Worm (Caenorhabditis elegans) whole organism, L2 larva: ENCODE data around the gene trpp-6.

ENCODE experiments used
- C34F6.9 ChIP-seq: fragments of 150-350 bp; optimal IDR thresholded peaks from 2 replicates; lab custom pipeline; 2014; ENCODE audit warnings: missing biosample characterization, missing genetic modification characterization
- F13H6.1 ChIP-seq: sonication (generic microtip); optimal IDR thresholded peaks from 2 replicates; lab custom pipeline; 2016; ENCODE audit warnings: missing genetic modification characterization, missing compliant biosample characterization
- R02D3.7 ChIP-seq: fragments of 150-350 bp; optimal IDR thresholded peaks from 2 replicates; lab custom pipeline; 2014; ENCODE audit warnings: missing biosample characterization, missing genetic modification characterization
- Y55F3AM.14 ChIP-seq: fragments of 200-800 bp; sonication (Bioruptor generic); optimal IDR thresholded peaks from 2 replicates; lab custom pipeline; 2018; ENCODE audit warnings: mild to moderate bottlenecking, missing genetic modification characterization, missing compliant biosample characterization
- blmp-1 ChIP-seq: sonication (generic microtip); optimal IDR thresholded peaks from 2 replicates; lab custom pipeline; 2017; ENCODE audit warnings: missing genetic modification characterization, mild to moderate bottlenecking, missing compliant biosample characterization, antibody characterized with exemption, moderate library complexity; ENCODE audit not compliant: insufficient read depth
- ceh-82 ChIP-seq: fragments of 150-350 bp; optimal IDR thresholded peaks from 2 replicates; lab custom pipeline; 2014; ENCODE audit warnings: missing biosample characterization, missing genetic modification characterization
- crh-2 ChIP-seq: sonication (generic microtip); optimal IDR thresholded peaks from 2 replicates; lab custom pipeline; 2017; ENCODE audit warnings: missing biosample characterization, missing genetic modification characterization
- dmd-4 ChIP-seq: sonication (generic microtip); optimal IDR thresholded peaks from 2 replicates; lab custom pipeline; 2017; ENCODE audit warnings: missing biosample characterization, missing genetic modification characterization
- egl-27 ChIP-seq: sonication (generic microtip); optimal IDR thresholded peaks from 3 replicates; lab custom pipeline; 2017; ENCODE audit warnings: missing biosample characterization, missing genetic modification reagents, missing genetic modification characterization
- elt-3 ChIP-seq: sonication (generic microtip); optimal IDR thresholded peaks from 2 replicates; lab custom pipeline; 2017; ENCODE audit warnings: missing biosample characterization, missing genetic modification characterization
- fos-1 ChIP-seq: fragments of 150-350 bp; optimal IDR thresholded peaks from 2 replicates; lab custom pipeline; 2014; ENCODE audit warnings: missing biosample characterization, missing genetic modification characterization
- gmeb-1 ChIP-seq: fragments of 150-350 bp; optimal IDR thresholded peaks from 2 replicates; lab custom pipeline; 2014; ENCODE audit warnings: missing biosample characterization, missing genetic modification characterization
- lin-11 ChIP-seq: fragments of 150-350 bp; sonication (generic microtip); optimal IDR thresholded peaks from 2 replicates; lab custom pipeline; 2014; ENCODE audit warnings: missing biosample characterization, missing genetic modification characterization, inconsistent platforms, mixed read lengths
- lin-13 ChIP-seq: fragments of 150-350 bp; optimal IDR thresholded peaks from 2 replicates; lab custom pipeline; 2014; ENCODE audit warnings: missing biosample characterization, missing genetic modification reagents, missing genetic modification characterization
- lin-39 ChIP-seq: fragments of 150-350 bp; optimal IDR thresholded peaks from 2 replicates; lab custom pipeline; 2014; ENCODE audit warnings: missing biosample characterization, missing genetic modification reagents, missing genetic modification characterization
- lsy-2 ChIP-seq, 2 experiments: fragments of 150-350 bp in 1 of 2; sonication (generic microtip) in 1 of 2; optimal IDR thresholded peaks; 2 replicates each; lab custom pipeline; 2014 to 2017; ENCODE audit warnings: missing biosample characterization in 2 of 2, missing genetic modification characterization in 2 of 2
- mab-5 ChIP-seq: fragments of 150-350 bp; optimal IDR thresholded peaks from 2 replicates; lab custom pipeline; 2014; ENCODE audit warnings: missing biosample characterization, missing genetic modification characterization
- mbf-1 ChIP-seq: sonication (generic microtip); optimal IDR thresholded peaks from 2 replicates; lab custom pipeline; 2017; ENCODE audit warnings: missing biosample characterization, missing genetic modification characterization
- mdl-1 ChIP-seq, 2 experiments: fragments of 150-350 bp in 1 of 2; sonication (generic microtip) in 1 of 2; optimal IDR thresholded peaks; 2 replicates each; lab custom pipeline; 2017; ENCODE audit warnings: missing biosample characterization in 2 of 2, missing genetic modification characterization in 2 of 2
- nhr-10 ChIP-seq: sonication (generic microtip); optimal IDR thresholded peaks from 2 replicates; lab custom pipeline; 2017; ENCODE audit warnings: missing biosample characterization, missing genetic modification characterization
- nhr-12 ChIP-seq: fragments of 150-350 bp; optimal IDR thresholded peaks from 2 replicates; lab custom pipeline; 2014; ENCODE audit warnings: missing biosample characterization, missing genetic modification characterization
- nhr-129 ChIP-seq: fragments of 150-350 bp; optimal IDR thresholded peaks from 2 replicates; lab custom pipeline; 2014; ENCODE audit warnings: missing biosample characterization, missing genetic modification characterization
- nhr-21 ChIP-seq: fragments of 150-350 bp; optimal IDR thresholded peaks from 2 replicates; lab custom pipeline; 2014; ENCODE audit warnings: missing biosample characterization, missing genetic modification characterization
- nhr-25 ChIP-seq: fragments of 150-350 bp; sonication (generic microtip); optimal IDR thresholded peaks from 3 replicates; lab custom pipeline; 2014; ENCODE audit warnings: missing biosample characterization, missing genetic modification characterization
- nhr-6 ChIP-seq: fragments of 150-350 bp; optimal IDR thresholded peaks from 2 replicates; lab custom pipeline; 2014; ENCODE audit warnings: missing biosample characterization, missing genetic modification characterization
- peb-1 ChIP-seq: fragments of 150-350 bp; optimal IDR thresholded peaks from 2 replicates; lab custom pipeline; 2014; ENCODE audit warnings: missing biosample characterization, missing genetic modification characterization
- sem-4 ChIP-seq: fragments of 150-350 bp; optimal IDR thresholded peaks from 2 replicates; lab custom pipeline; 2014; ENCODE audit warnings: missing biosample characterization, missing genetic modification reagents, missing genetic modification characterization
- skn-1 ChIP-seq: sonication (generic microtip); optimal IDR thresholded peaks from 2 replicates; lab custom pipeline; 2017; ENCODE audit warnings: missing biosample characterization, missing genetic modification characterization
- sma-3 ChIP-seq: sonication (generic microtip); optimal IDR thresholded peaks from 2 replicates; lab custom pipeline; 2016; ENCODE audit warnings: missing genetic modification reagents, missing genetic modification characterization, missing compliant biosample characterization
- sma-9 ChIP-seq, 2 experiments: fragments of 150-350 bp in 1 of 2; sonication (generic microtip) in 1 of 2; optimal IDR thresholded peaks; 2 replicates each; lab custom pipeline; 2014 to 2016; ENCODE audit warnings: missing genetic modification characterization in 2 of 2, mild to moderate bottlenecking in 1 of 2, missing biosample characterization in 1 of 2, missing compliant biosample characterization in 1 of 2, missing genetic modification reagents in 1 of 2, moderate library complexity in 1 of 2
- snpc-4 ChIP-seq: fragments of 150-350 bp; optimal IDR thresholded peaks from 2 replicates; lab custom pipeline; 2014; ENCODE audit warnings: missing biosample characterization, missing genetic modification characterization
- unc-39 ChIP-seq: fragments of 150-350 bp; optimal IDR thresholded peaks from 2 replicates; lab custom pipeline; 2014; ENCODE audit warnings: missing biosample characterization, missing genetic modification characterization
- unc-55 ChIP-seq: fragments of 150-350 bp; sonication (generic microtip); optimal IDR thresholded peaks from 3 replicates; lab custom pipeline; 2014; ENCODE audit warnings: missing biosample characterization, missing genetic modification reagents, missing genetic modification characterization
- unc-62 ChIP-seq: fragments of 150-350 bp; optimal IDR thresholded peaks from 2 replicates; lab custom pipeline; 2014; ENCODE audit warnings: missing biosample characterization, missing genetic modification reagents, missing genetic modification characterization
- zag-1 ChIP-seq: fragments of 150-350 bp; optimal IDR thresholded peaks from 2 replicates; lab custom pipeline; 2014; ENCODE audit warnings: missing biosample characterization, missing genetic modification characterization
- ztf-11 ChIP-seq: sonication (generic microtip); optimal IDR thresholded peaks from 2 replicates; lab custom pipeline; 2017; ENCODE audit warnings: missing biosample characterization, missing genetic modification characterization
- ztf-4 ChIP-seq: fragments of 150-350 bp; optimal IDR thresholded peaks from 2 replicates; lab custom pipeline; 2014; ENCODE audit warnings: missing biosample characterization, missing genetic modification characterization

Gene trpp-6

DNA sequence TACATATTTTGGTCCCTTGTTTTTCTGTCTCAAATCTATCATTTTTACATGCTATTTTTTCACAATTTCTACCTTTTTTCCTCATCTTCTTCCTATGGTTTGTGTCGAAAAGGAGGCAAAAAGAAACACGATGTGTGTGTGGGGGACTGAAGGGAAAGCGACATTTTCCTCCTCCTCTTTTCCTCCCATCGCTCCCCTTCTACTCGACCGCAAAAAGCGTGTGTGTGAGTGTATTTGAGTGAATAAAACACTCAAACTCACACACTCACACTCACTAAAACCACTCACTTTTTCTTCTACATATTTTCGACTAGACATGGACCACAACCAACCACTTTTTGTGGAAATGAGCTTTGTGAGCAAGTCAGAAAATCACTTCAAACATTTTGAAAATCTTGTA is 49.8 kb downstream of the trpp-6 start:
- TF ChIP-seq blmp-1 (tag; lab: Kevin White, UChicago) (peak; percentile 31), lin-39 (no peak), nhr-129 (tag; lab: Kevin White, UChicago) (peak; percentile 67), snpc-4 (peak; percentile 2), nhr-6 (peak; percentile 42), unc-55 (peak; percentile 65), mab-5 (tag; lab: Kevin White, UChicago) (no peak), C34F6.9 (tag; lab: Kevin White, UChicago) (peak; percentile 52), nhr-25 (tag; lab: Kevin White, UChicago) (no peak), sem-4 (tag; lab: Kevin White, UChicago) (peak; percentile 28), lsy-2 (tag; optimal IDR thresholded peaks at IDR 0.05; lab: Kevin White, UChicago) (peak; percentile 17 to 64), mdl-1 (tag; optimal IDR thresholded peaks at IDR 0.05; lab: Kevin White, UChicago) (peak in 1 of 2 experiments; percentile 29), skn-1 (no peak), F13H6.1 (tag; lab: Kevin White, UChicago) (peak; percentile 47), sma-9 (GFP tag; optimal IDR thresholded peaks at IDR 0.05; lab: Kevin White, UChicago) (peak; percentile 3), sma-9 (tag; optimal IDR thresholded peaks at IDR 0.05; lab: Kevin White, UChicago) (no peak), crh-2 (tag; lab: Kevin White, UChicago) (peak; percentile 24)

DNA sequence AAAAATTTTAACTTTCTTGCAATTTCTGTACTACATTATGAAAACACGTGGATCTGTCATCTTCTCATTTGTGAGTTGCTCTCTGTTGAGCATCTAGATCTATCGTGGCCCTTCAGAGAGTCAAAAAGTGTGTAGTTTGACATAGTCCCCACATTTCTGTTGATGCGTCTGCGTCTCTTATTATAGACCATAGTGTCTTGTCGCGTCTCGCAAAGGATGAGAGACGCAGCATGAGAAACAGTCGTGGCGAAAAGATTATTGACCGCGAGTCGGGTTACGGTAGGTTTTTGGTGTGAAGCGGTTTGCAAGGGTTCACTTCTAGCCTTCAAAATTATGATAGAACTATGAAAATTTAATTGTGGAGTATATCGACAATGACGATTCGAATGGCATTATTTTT is 50.6 kb downstream of the trpp-6 start:
- TF ChIP-seq ztf-11 (tag; lab: Kevin White, UChicago) = no peak
- TF ChIP-seq unc-62 (GFP tag; lab: Kevin White, UChicago) = no peak
- TF ChIP-seq lsy-2 (tag; optimal IDR thresholded peaks at IDR 0.05; lab: Kevin White, UChicago) = peak; percentile 89 to 98
- peak; percentile 27 for TF ChIP-seq lin-11 (tag; lab: Kevin White, UChicago)
- peak; percentile 40 for TF ChIP-seq lin-13
- TF ChIP-seq crh-2 (tag; lab: Kevin White, UChicago) = peak; percentile 81
- TF ChIP-seq elt-3 (tag; lab: Kevin White, UChicago) = no peak
- TF ChIP-seq snpc-4 = no peak
- TF ChIP-seq zag-1 (tag; lab: Kevin White, UChicago) = peak; percentile 28
- peak in 1 of 2 experiments; percentile 71 for TF ChIP-seq mdl-1 (tag; optimal IDR thresholded peaks at IDR 0.05; lab: Kevin White, UChicago)
- TF ChIP-seq egl-27 (tag; lab: Kevin White, UChicago) = peak; percentile 71
- TF ChIP-seq nhr-129 (tag; lab: Kevin White, UChicago) = peak; percentile 80
- no peak for TF ChIP-seq ceh-82 (tag; lab: Kevin White, UChicago)
- peak; percentile 3 for TF ChIP-seq nhr-25 (tag; lab: Kevin White, UChicago)
- TF ChIP-seq nhr-6 = peak; percentile 23
- peak; percentile 53 for TF ChIP-seq sma-3 (GFP tag; lab: Kevin White, UChicago)
- no peak for TF ChIP-seq ztf-4 (tag; lab: Kevin White, UChicago)
- TF ChIP-seq unc-39 = no peak
- TF ChIP-seq fos-1 = peak; percentile 46
- TF ChIP-seq mab-5 (tag; lab: Kevin White, UChicago) = peak; percentile 36
- TF ChIP-seq F13H6.1 (tag; lab: Kevin White, UChicago) = peak; percentile 80
- TF ChIP-seq sma-9 (GFP tag; optimal IDR thresholded peaks at IDR 0.05; lab: Kevin White, UChicago) = peak; percentile 95
- no peak for TF ChIP-seq sma-9 (tag; optimal IDR thresholded peaks at IDR 0.05; lab: Kevin White, UChicago)
- TF ChIP-seq mbf-1 = no peak
- no peak for TF ChIP-seq peb-1 (tag; lab: Kevin White, UChicago)
- TF ChIP-seq dmd-4 (tag; lab: Kevin White, UChicago) = no peak
- peak; percentile 84 for TF ChIP-seq C34F6.9 (tag; lab: Kevin White, UChicago)
- TF ChIP-seq unc-55 = peak; percentile 74
- TF ChIP-seq Y55F3AM.14 = no peak
- peak; percentile 39 for TF ChIP-seq nhr-21 (tag; lab: Kevin White, UChicago)
- peak; percentile 4 for TF ChIP-seq sem-4 (tag; lab: Kevin White, UChicago)
- peak; percentile 8 for TF ChIP-seq nhr-10 (tag; lab: Kevin White, UChicago)
- TF ChIP-seq skn-1 = no peak
- no peak for TF ChIP-seq R02D3.7 (tag; lab: Kevin White, UChicago)
- peak; percentile 42 for TF ChIP-seq gmeb-1 (tag; lab: Kevin White, UChicago)
- no peak for TF ChIP-seq nhr-12 (tag; lab: Kevin White, UChicago)
